Worm (Caenorhabditis elegans) whole organism, midembryonic: ENCODE measurements around the gene srg-22.

Experiments used
- T22C8.4 ChIP-seq: fragments of 200-800 bp; sonication (Bioruptor generic); IDR thresholded peaks from 2 replicates; pipeline ENCODE4 v1.3.6; 2022; ENCODE audit warnings: missing genetic modification characterization, missing compliant biosample characterization
- flt-1 ChIP-seq: fragments of 200-800 bp; sonication (Bioruptor generic); IDR thresholded peaks from 2 replicates; pipeline ENCODE4 v1.3.6; 2022; ENCODE audit warnings: missing genetic modification characterization, missing compliant biosample characterization
- klf-2 ChIP-seq: fragments of 200-800 bp; sonication (Bioruptor generic); conservative IDR thresholded peaks from 2 replicates; pipeline ENCODE4 v1.3.6; 2022; ENCODE audit warnings: missing genetic modification reagents, missing genetic modification characterization, missing compliant biosample characterization
- ref-1 ChIP-seq: fragments of 200-800 bp; sonication (Bioruptor generic); conservative IDR thresholded peaks from 2 replicates; pipeline ENCODE4 v1.3.6; 2022; ENCODE audit warnings: missing genetic modification reagents, missing genetic modification characterization, missing compliant biosample characterization
- tab-1 ChIP-seq: fragments of 200-800 bp; sonication (Bioruptor generic); IDR thresholded peaks from 2 replicates; pipeline ENCODE4 v1.3.6; 2022; ENCODE audit warnings: missing genetic modification characterization, missing compliant biosample characterization
- ztf-23 ChIP-seq: fragments of 200-800 bp; sonication (Bioruptor generic); IDR thresholded peaks from 2 replicates; pipeline ENCODE4 v1.3.6; 2022; ENCODE audit warnings: missing genetic modification reagents, missing genetic modification characterization, missing compliant biosample characterization
- ztf-29 ChIP-seq: fragments of 200-800 bp; sonication (Bioruptor generic); IDR thresholded peaks from 2 replicates; pipeline ENCODE4 v1.3.6; 2022; ENCODE audit warnings: missing genetic modification reagents, missing genetic modification characterization, missing compliant biosample characterization

DNA sequence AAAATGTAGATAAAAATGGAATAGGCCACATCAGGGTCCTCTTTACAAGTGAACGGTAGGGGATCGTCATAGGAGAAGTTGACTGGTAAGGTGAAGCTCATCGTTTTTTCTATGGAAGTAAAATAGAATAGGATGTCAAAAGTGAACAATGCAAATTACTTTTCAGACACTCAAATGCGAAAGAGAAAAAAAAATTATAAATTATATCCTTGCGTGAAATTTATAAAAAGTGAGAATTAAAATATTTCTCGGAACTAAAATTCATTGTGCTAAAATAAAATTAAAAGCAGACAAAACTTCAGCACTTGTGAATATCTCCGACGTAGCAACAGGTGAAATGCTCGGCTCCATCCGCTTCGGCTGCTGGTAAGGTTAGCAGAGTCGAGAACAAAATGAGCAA, at the start of gene srg-22:
- TF ChIP-seq klf-2: no peak
- no peak for TF ChIP-seq T22C8.4 (GFP tag; lab: Robert Waterston, UW)
- TF ChIP-seq ztf-23 (GFP tag; lab: Robert Waterston, UW): no peak
- no peak for TF ChIP-seq ztf-29 (GFP tag; lab: Robert Waterston, UW)
- TF ChIP-seq ref-1 (GFP tag; lab: Robert Waterston, UW): no peak
- no peak for TF ChIP-seq flt-1 (GFP tag; lab: Robert Waterston, UW)
- no peak for TF ChIP-seq tab-1 (GFP tag; lab: Robert Waterston, UW)
